Fruit fly (Drosophila melanogaster) whole organism, embryonic: Measurements from ENCODE around the gene pxb.

Source experiments
- ATbp ChIP-seq: fragments of 200-800 bp; sonication (Bioruptor generic); optimal IDR thresholded peaks from 2 replicates; lab custom pipeline; 2017; ENCODE audit warnings: missing biosample characterization, mild to moderate bottlenecking, missing genetic modification characterization, missing genetic modification reagents
- Blimp-1 ChIP-seq: fragments of 200-800 bp; sonication (Bioruptor generic); optimal IDR thresholded peaks from 3 replicates; lab custom pipeline; 2018; ENCODE audit warnings: missing biosample characterization, missing genetic modification characterization, mild to moderate bottlenecking, moderate library complexity, missing genetic modification reagents
- CG12219 ChIP-seq: fragments of 200-800 bp; sonication (Bioruptor generic); optimal IDR thresholded peaks from 3 replicates; lab custom pipeline; 2018; ENCODE audit warnings: missing biosample characterization, mild to moderate bottlenecking, missing genetic modification characterization
- CG12391 ChIP-seq: fragments of 200-800 bp; sonication (Bioruptor generic); optimal IDR thresholded peaks from 3 replicates; lab custom pipeline; 2018; ENCODE audit warnings: missing biosample characterization, mild to moderate bottlenecking, missing genetic modification characterization, moderate library complexity
- CG14441 ChIP-seq: fragments of 200-800 bp; sonication (Bioruptor generic); IDR thresholded peaks from 2 replicates; pipeline ENCODE4 v1.3.6; 2022; ENCODE audit warnings: missing biosample characterization, missing genetic modification characterization
- CG14710 ChIP-seq: fragments of 200-800 bp; sonication (Bioruptor generic); optimal IDR thresholded peaks from 3 replicates; lab custom pipeline; 2019; ENCODE audit warnings: missing biosample characterization, mild to moderate bottlenecking, missing genetic modification characterization, moderate library complexity
- CG15601 ChIP-seq: fragments of 200-800 bp; sonication (Bioruptor generic); optimal IDR thresholded peaks from 3 replicates; lab custom pipeline; 2019; ENCODE audit warnings: missing biosample characterization, mild to moderate bottlenecking, missing genetic modification characterization, moderate library complexity
- CG17829 ChIP-seq: fragments of 200-800 bp; optimal IDR thresholded peaks from 2 replicates; lab custom pipeline; 2019; ENCODE audit warnings: missing biosample characterization, mild to moderate bottlenecking, missing genetic modification characterization, moderate library complexity
- CG18262 ChIP-seq: fragments of 200-800 bp; optimal IDR thresholded peaks from 3 replicates; lab custom pipeline; 2019; ENCODE audit warnings: missing biosample characterization, mild to moderate bottlenecking, missing genetic modification characterization, moderate library complexity
- CG2202 ChIP-seq: fragments of 200-800 bp; sonication (Bioruptor generic); optimal IDR thresholded peaks from 2 replicates; lab custom pipeline; 2018; ENCODE audit warnings: missing biosample characterization, mild to moderate bottlenecking, missing genetic modification characterization
- CG2678 ChIP-seq: fragments of 200-800 bp; sonication (Bioruptor generic); optimal IDR thresholded peaks from 3 replicates; lab custom pipeline; 2019; ENCODE audit warnings: missing biosample characterization, mild to moderate bottlenecking, missing genetic modification characterization, moderate library complexity
- CG2712 ChIP-seq: fragments of 200-800 bp; optimal IDR thresholded peaks from 3 replicates; lab custom pipeline; 2019; ENCODE audit warnings: missing biosample characterization, mild to moderate bottlenecking, missing genetic modification characterization, moderate library complexity
- CG30403 ChIP-seq: fragments of 200-800 bp; sonication (Bioruptor generic); optimal IDR thresholded peaks from 3 replicates; lab custom pipeline; 2016; ENCODE audit warnings: missing biosample characterization, missing genetic modification characterization
- CG31441 ChIP-seq: fragments of 200-800 bp; sonication (Bioruptor generic); IDR thresholded peaks from 2 replicates; pipeline ENCODE4 v1.3.6; 2022; ENCODE audit warnings: missing biosample characterization, missing genetic modification characterization
- CG43689 ChIP-seq: fragments of 200-800 bp; sonication (Bioruptor generic); IDR thresholded peaks from 2 replicates; pipeline ENCODE4 v1.3.6; 2022; ENCODE audit warnings: missing biosample characterization, missing genetic modification characterization
- CG4424 ChIP-seq: fragments of 200-800 bp; sonication (Bioruptor generic); optimal IDR thresholded peaks from 3 replicates; lab custom pipeline; 2016; ENCODE audit warnings: missing biosample characterization, missing genetic modification characterization
- CG7556 ChIP-seq: fragments of 200-800 bp; sonication (Bioruptor generic); optimal IDR thresholded peaks from 2 replicates; lab custom pipeline; 2017; ENCODE audit warnings: missing biosample characterization, mild to moderate bottlenecking, missing genetic modification characterization
- CG8924 ChIP-seq: fragments of 200-800 bp; optimal IDR thresholded peaks from 3 replicates; lab custom pipeline; 2019; ENCODE audit warnings: missing biosample characterization, mild to moderate bottlenecking, missing genetic modification characterization, moderate library complexity
- CoRest ChIP-seq: fragments of 200-800 bp; sonication (Bioruptor generic); optimal IDR thresholded peaks from 3 replicates; lab custom pipeline; 2018; ENCODE audit warnings: missing biosample characterization, mild to moderate bottlenecking, missing genetic modification characterization, moderate library complexity
- D ChIP-seq, 2 experiments: fragments of 200-800 bp in 1 of 2; fragments of >200 bp in 1 of 2; sonication (Bioruptor generic) in 1 of 2; optimal IDR thresholded peaks; 2 replicates in 1 of 2; 3 replicates in 1 of 2; lab custom pipeline; 2017; ENCODE audit warnings: mild to moderate bottlenecking in 1 of 2, missing biosample characterization in 1 of 2, missing genetic modification characterization in 1 of 2, missing genetic modification reagents in 1 of 2
- Deaf1 ChIP-seq: fragments of 200-800 bp; optimal IDR thresholded peaks from 3 replicates; lab custom pipeline; 2019; ENCODE audit warnings: missing biosample characterization, mild to moderate bottlenecking, missing genetic modification characterization, moderate library complexity
- Hr51 ChIP-seq, 2 experiments: fragments of 200-800 bp; sonication (Bioruptor generic); optimal IDR thresholded peaks; 2 replicates in 1 of 2; 3 replicates in 1 of 2; lab custom pipeline; 2016 to 2018; ENCODE audit warnings: missing biosample characterization in 2 of 2, missing genetic modification characterization in 2 of 2, mild to moderate bottlenecking in 1 of 2, moderate library complexity in 1 of 2
- PHDP ChIP-seq: fragments of 200-800 bp; sonication (Bioruptor generic); optimal IDR thresholded peaks from 3 replicates; lab custom pipeline; 2018; ENCODE audit warnings: missing biosample characterization, mild to moderate bottlenecking, missing genetic modification characterization, moderate library complexity
- Sox100B ChIP-seq: fragments of 200-800 bp; sonication (Bioruptor generic); optimal IDR thresholded peaks from 3 replicates; lab custom pipeline; 2018; ENCODE audit warnings: missing biosample characterization, mild to moderate bottlenecking, missing genetic modification characterization
- Trl ChIP-seq, 3 experiments: fragments of >200 bp in 2 of 3; fragments of 200-800 bp in 1 of 3; sonication (Bioruptor generic) in 1 of 3; optimal IDR thresholded peaks; 2 replicates in 1 of 3; 3 replicates in 2 of 3; lab custom pipeline; 2016 to 2017; ENCODE audit warnings: missing biosample characterization in 1 of 3, missing genetic modification characterization in 1 of 3
- YL-1 ChIP-seq: fragments of 200-800 bp; sonication (Bioruptor generic); optimal IDR thresholded peaks from 3 replicates; lab custom pipeline; 2017; ENCODE audit warnings: missing biosample characterization, mild to moderate bottlenecking, missing genetic modification characterization
- bigmax ChIP-seq: fragments of 200-800 bp; sonication (Bioruptor generic); optimal IDR thresholded peaks from 2 replicates; lab custom pipeline; 2018; ENCODE audit warnings: missing biosample characterization, mild to moderate bottlenecking, missing genetic modification characterization
- chinmo ChIP-seq: fragments of 200-800 bp; sonication (Bioruptor generic); IDR thresholded peaks from 4 replicates; pipeline ENCODE4 v1.3.6; 2022; ENCODE audit warnings: missing biosample characterization, missing genetic modification characterization; ENCODE audit not compliant: partially characterized antibody
- corto ChIP-seq: fragments of 200-800 bp; sonication (Bioruptor generic); optimal IDR thresholded peaks from 2 replicates; lab custom pipeline; 2016; ENCODE audit warnings: missing biosample characterization, mild to moderate bottlenecking, missing genetic modification characterization, moderate library complexity
- dmrt11E ChIP-seq: fragments of 200-800 bp; sonication (Bioruptor generic); optimal IDR thresholded peaks from 3 replicates; lab custom pipeline; 2018; ENCODE audit warnings: missing biosample characterization, mild to moderate bottlenecking, missing genetic modification characterization, moderate library complexity
- dmrt99B ChIP-seq: fragments of 200-800 bp; sonication (Bioruptor generic); optimal IDR thresholded peaks from 2 replicates; lab custom pipeline; 2018; ENCODE audit warnings: missing biosample characterization, mild to moderate bottlenecking, missing genetic modification characterization, moderate library complexity
- emc ChIP-seq: fragments of 200-800 bp; sonication (Bioruptor generic); optimal IDR thresholded peaks from 2 replicates; lab custom pipeline; 2016; ENCODE audit warnings: missing biosample characterization, missing genetic modification characterization
- ems ChIP-seq: fragments of 200-800 bp; sonication (Bioruptor generic); optimal IDR thresholded peaks from 3 replicates; lab custom pipeline; 2016; ENCODE audit warnings: missing biosample characterization, missing genetic modification characterization
- fd102C ChIP-seq: fragments of 200-800 bp; sonication (Bioruptor generic); optimal IDR thresholded peaks from 2 replicates; lab custom pipeline; 2018; ENCODE audit warnings: missing biosample characterization, mild to moderate bottlenecking, missing genetic modification characterization, moderate library complexity
- fd64A ChIP-seq: fragments of 200-800 bp; sonication (Bioruptor generic); optimal IDR thresholded peaks from 3 replicates; lab custom pipeline; 2018; ENCODE audit warnings: missing biosample characterization, mild to moderate bottlenecking, missing genetic modification characterization
- gem ChIP-seq: fragments of 200-800 bp; sonication (Bioruptor generic); optimal IDR thresholded peaks from 2 replicates; lab custom pipeline; 2019; ENCODE audit warnings: missing biosample characterization, mild to moderate bottlenecking, missing genetic modification characterization, moderate library complexity
- grau ChIP-seq: fragments of 200-800 bp; optimal IDR thresholded peaks from 3 replicates; lab custom pipeline; 2019; ENCODE audit warnings: missing biosample characterization, mild to moderate bottlenecking, missing genetic modification characterization, moderate library complexity
- grn ChIP-seq: fragments of 200-800 bp; sonication (Bioruptor generic); optimal IDR thresholded peaks from 3 replicates; lab custom pipeline; 2017; ENCODE audit warnings: missing biosample characterization, missing genetic modification characterization
- lola ChIP-seq, 3 experiments: fragments of >200 bp in 2 of 3; fragments of 200-800 bp in 1 of 3; sonication (Bioruptor generic) in 1 of 3; optimal IDR thresholded peaks; 2 replicates each; lab custom pipeline; 2017 to 2019; ENCODE audit warnings: missing biosample characterization in 3 of 3, missing genetic modification characterization in 3 of 3, mild to moderate bottlenecking in 1 of 3, moderate library complexity in 1 of 3
- nmo ChIP-seq: fragments of 200-800 bp; sonication (Bioruptor generic); optimal IDR thresholded peaks from 2 replicates; lab custom pipeline; 2018; ENCODE audit warnings: missing biosample characterization, mild to moderate bottlenecking, missing genetic modification characterization, moderate library complexity
- phol ChIP-seq: fragments of 200-800 bp; sonication (Bioruptor generic); optimal IDR thresholded peaks from 3 replicates; lab custom pipeline; 2018; ENCODE audit warnings: missing biosample characterization, mild to moderate bottlenecking, missing genetic modification characterization, moderate library complexity
- pnt ChIP-seq: fragments of 200-800 bp; sonication (Bioruptor generic); optimal IDR thresholded peaks from 3 replicates; lab custom pipeline; 2016; ENCODE audit warnings: missing biosample characterization, missing genetic modification characterization
- sqz ChIP-seq: fragments of 200-800 bp; sonication (Bioruptor generic); optimal IDR thresholded peaks from 3 replicates; lab custom pipeline; 2018; ENCODE audit warnings: missing biosample characterization, mild to moderate bottlenecking, missing genetic modification characterization
- tx ChIP-seq: fragments of 200-800 bp; sonication (Bioruptor generic); optimal IDR thresholded peaks from 2 replicates; lab custom pipeline; 2016; ENCODE audit warnings: missing biosample characterization, missing genetic modification characterization
- yki ChIP-seq: fragments of >200 bp; optimal IDR thresholded peaks from 3 replicates; lab custom pipeline; 2018
- zf30C ChIP-seq: fragments of 200-800 bp; sonication (Bioruptor generic); optimal IDR thresholded peaks from 3 replicates; lab custom pipeline; 2018; ENCODE audit warnings: missing biosample characterization, mild to moderate bottlenecking, missing genetic modification characterization

pxb gene

DNA sequence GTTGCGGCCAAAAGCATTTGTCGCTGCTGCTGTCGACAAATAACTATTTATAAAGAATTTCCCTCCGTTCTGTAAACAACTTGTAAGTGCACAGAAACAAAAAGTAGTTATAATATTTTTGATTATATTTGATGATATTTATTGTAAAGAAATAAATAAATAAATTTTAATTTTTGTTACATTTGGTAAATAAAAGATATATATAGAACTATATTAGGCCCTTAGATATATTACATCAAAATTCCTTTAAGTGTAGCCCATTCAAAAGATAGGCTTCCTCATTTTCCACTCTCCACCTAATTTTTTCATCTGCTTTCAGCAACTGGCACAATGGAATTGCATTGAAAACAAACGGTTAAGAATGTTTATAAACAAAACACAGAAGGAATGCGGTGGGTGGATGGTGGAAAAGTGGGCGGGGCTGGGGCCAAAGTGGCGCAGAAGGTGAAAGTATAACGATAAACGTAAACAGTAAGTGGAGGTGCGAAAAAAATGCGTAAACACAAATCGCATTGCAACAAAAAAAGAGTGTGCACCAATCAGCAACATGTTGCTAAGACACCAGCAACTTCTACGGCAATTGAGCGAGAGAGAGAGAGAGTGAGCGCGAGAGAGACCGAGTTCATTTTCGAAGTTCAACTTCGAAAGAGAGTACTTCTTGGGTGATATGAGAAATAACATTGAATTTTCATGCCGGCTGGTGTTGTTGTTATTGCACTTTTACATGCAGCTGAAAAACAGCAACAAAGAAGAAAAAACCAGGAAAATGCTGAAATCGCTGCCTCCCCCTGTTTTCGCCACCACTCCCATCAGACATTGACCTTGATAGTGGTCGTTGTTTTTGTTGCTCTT is 1.4 kb upstream of the pxb start:
- TF ChIP-seq CG4424 (GFP tag; lab: Kevin White, UChicago) = no peak
- TF ChIP-seq grn (GFP tag; lab: Kevin White, UChicago) = no peak
- peak; percentile 37 for TF ChIP-seq zf30C
- no peak for TF ChIP-seq D (optimal IDR thresholded peaks at IDR 0.05; lab: Kevin White, UChicago)
- TF ChIP-seq D (GFP tag; optimal IDR thresholded peaks at IDR 0.05; lab: Kevin White, UChicago) = peak; percentile 10
- TF ChIP-seq CG2712 = peak; percentile 63
- peak; percentile 23 for TF ChIP-seq grau
- TF ChIP-seq Trl (optimal IDR thresholded peaks at IDR 0.05; lab: Kevin White, UChicago) = peak; percentile 93 to 99
- no peak for TF ChIP-seq Trl (GFP tag; optimal IDR thresholded peaks at IDR 0.05; lab: Kevin White, UChicago)
- peak; percentile 28 for TF ChIP-seq CG12391 (tag; lab: Kevin White, UChicago)
- no peak for TF ChIP-seq CG12219 (GFP tag; lab: Kevin White, UChicago)
- TF ChIP-seq tx (GFP tag; lab: Kevin White, UChicago) = no peak
- peak; percentile 2 for TF ChIP-seq nmo (GFP tag; lab: Kevin White, UChicago)
- peak; percentile 16 for TF ChIP-seq CG2678
- TF ChIP-seq CG17829 (tag; lab: Kevin White, UChicago) = peak; percentile 63
- peak; percentile 26 for TF ChIP-seq CG7556 (GFP tag; lab: Kevin White, UChicago)
- peak; percentile 39 for TF ChIP-seq CG14710 (tag; lab: Kevin White, UChicago)
- TF ChIP-seq phol = peak; percentile 33
- no peak for TF ChIP-seq bigmax (GFP tag; lab: Kevin White, UChicago)
- TF ChIP-seq Blimp-1 (GFP tag; lab: Kevin White, UChicago) = peak; percentile 49
- peak; percentile 35 for TF ChIP-seq CG15601 (tag; lab: Kevin White, UChicago)
- TF ChIP-seq Deaf1 = peak; percentile 79
- peak; percentile 6 for TF ChIP-seq CoRest (tag; lab: Kevin White, UChicago)
- TF ChIP-seq PHDP (tag; lab: Kevin White, UChicago) = peak; percentile 21
- no peak for TF ChIP-seq pnt (GFP tag; lab: Kevin White, UChicago)
- peak; percentile 56 for TF ChIP-seq dmrt11E (tag; lab: Kevin White, UChicago)
- TF ChIP-seq emc (GFP tag; lab: Kevin White, UChicago) = no peak
- TF ChIP-seq chinmo (GFP tag; lab: Robert Waterston, UW) = peak; percentile 81; the same call in 1 of the 4 replicates
- no peak for TF ChIP-seq fd102C (GFP tag; lab: Kevin White, UChicago)
- peak; percentile 86 for TF ChIP-seq fd64A
- peak; percentile 15 for TF ChIP-seq Sox100B (GFP tag; lab: Kevin White, UChicago)
- TF ChIP-seq gem (tag; lab: Kevin White, UChicago) = peak; percentile 63
- TF ChIP-seq CG14441 (GFP tag; lab: Robert Waterston, UW) = no peak
- no peak for TF ChIP-seq CG43689 (GFP tag; lab: Robert Waterston, UW)
- TF ChIP-seq yki (lab: Kevin White, UChicago) = peak; percentile 88
- peak in 1 of 2 experiments; percentile 7 for TF ChIP-seq Hr51 (GFP tag; optimal IDR thresholded peaks at IDR 0.05; lab: Kevin White, UChicago)
- peak in 1 of 3 experiments; percentile 37 for TF ChIP-seq lola (GFP tag; optimal IDR thresholded peaks at IDR 0.05; lab: Kevin White, UChicago)
- no peak for TF ChIP-seq YL-1 (GFP tag; lab: Kevin White, UChicago)
- peak; percentile 16 for TF ChIP-seq sqz (GFP tag; lab: Kevin White, UChicago)
- TF ChIP-seq ATbp (GFP tag; lab: Kevin White, UChicago) = peak; percentile 12
- peak; percentile 44; the same call in 1 of the 2 replicates for TF ChIP-seq CG31441 (GFP tag; lab: Robert Waterston, UW)
- peak; percentile 42 for TF ChIP-seq dmrt99B
- peak; percentile 23 for TF ChIP-seq CG2202
- TF ChIP-seq CG30403 (GFP tag; lab: Kevin White, UChicago) = peak; percentile 10
- no peak for TF ChIP-seq corto (GFP tag; lab: Kevin White, UChicago)
- TF ChIP-seq CG8924 = peak; percentile 4
- no peak for TF ChIP-seq ems
- TF ChIP-seq CG18262 = peak; percentile 61
